Worm (Caenorhabditis elegans) whole organism, young adult: Measurements from ENCODE around the gene gsp-1.
A peak's percentile ranks its signal among the peaks of the same experiment; 100 is the strongest.

Experiments used
- B0035.1 ChIP-seq: sonication (generic microtip); optimal IDR thresholded peaks from 2 replicates; lab custom pipeline; 2016; ENCODE audit warnings: missing genetic modification characterization, mild to moderate bottlenecking, missing compliant biosample characterization, missing genotype, missing genetic modification reagents
- F22D6.2 ChIP-seq: sonication (generic microtip); optimal IDR thresholded peaks from 2 replicates; lab custom pipeline; 2016; ENCODE audit warnings: mild to moderate bottlenecking, missing genetic modification characterization, missing compliant biosample characterization
- F23B12.7 ChIP-seq: sonication (generic microtip); optimal IDR thresholded peaks from 2 replicates; lab custom pipeline; 2017; ENCODE audit warnings: missing genetic modification characterization, mild to moderate bottlenecking, missing compliant biosample characterization, antibody characterized with exemption, moderate library complexity; ENCODE audit not compliant: insufficient read depth
- F57C9.4 ChIP-seq: sonication (generic microtip); optimal IDR thresholded peaks from 2 replicates; lab custom pipeline; 2017; ENCODE audit warnings: mild to moderate bottlenecking, missing genetic modification characterization, missing compliant biosample characterization
- K11D2.4 ChIP-seq: fragments of 200-800 bp; sonication (Bioruptor generic); IDR thresholded peaks from 2 replicates; pipeline ENCODE4 v1.3.6; 2022; ENCODE audit warnings: missing genetic modification reagents, missing genetic modification characterization, missing compliant biosample characterization
- Y79H2A.3 ChIP-seq: fragments of 200-800 bp; sonication (Bioruptor generic); conservative IDR thresholded peaks from 2 replicates; pipeline ENCODE4 v1.3.6; 2022; ENCODE audit warnings: missing genetic modification reagents, missing genetic modification characterization, missing compliant biosample characterization
- Y95B8A.8 ChIP-seq: fragments of 200-800 bp; sonication (Bioruptor generic); IDR thresholded peaks from 2 replicates; pipeline ENCODE4 v1.3.6; 2022; ENCODE audit warnings: missing genetic modification reagents, missing genetic modification characterization, missing compliant biosample characterization
- ZK185.1 ChIP-seq: sonication (generic microtip); optimal IDR thresholded peaks from 2 replicates; lab custom pipeline; 2016; ENCODE audit warnings: mild to moderate bottlenecking, missing genetic modification characterization, missing compliant biosample characterization; ENCODE audit not compliant: poor library complexity, severe bottlenecking
- akir-1 ChIP-seq: fragments of 200-800 bp; sonication (Bioruptor generic); optimal IDR thresholded peaks from 2 replicates; lab custom pipeline; 2018; ENCODE audit warnings: mild to moderate bottlenecking, missing genetic modification characterization, moderate library complexity, missing compliant biosample characterization
- aptf-2 ChIP-seq: fragments of 200-800 bp; sonication (Bioruptor generic); conservative IDR thresholded peaks from 2 replicates; pipeline ENCODE4 v1.3.6; 2022; ENCODE audit warnings: missing genetic modification reagents, missing genetic modification characterization, missing compliant biosample characterization
- aptf-3 ChIP-seq: fragments of 200-800 bp; sonication (Bioruptor generic); IDR thresholded peaks from 2 replicates; pipeline ENCODE4 v1.3.6; 2022; ENCODE audit warnings: missing genetic modification characterization, missing compliant biosample characterization
- atf-7 ChIP-seq: sonication (generic microtip); optimal IDR thresholded peaks from 2 replicates; lab custom pipeline; 2017; ENCODE audit warnings: mild to moderate bottlenecking, missing genetic modification characterization, missing compliant biosample characterization
- attf-5 ChIP-seq: fragments of 200-800 bp; sonication (Bioruptor generic); optimal IDR thresholded peaks from 2 replicates; lab custom pipeline; 2018; ENCODE audit warnings: mild to moderate bottlenecking, missing genetic modification characterization, missing compliant biosample characterization
- bed-2 ChIP-seq: fragments of 200-800 bp; sonication (Bioruptor generic); IDR thresholded peaks from 2 replicates; pipeline ENCODE4 v1.3.6; 2022; ENCODE audit warnings: missing genetic modification reagents, missing genetic modification characterization, missing compliant biosample characterization
- ccch-3 ChIP-seq: fragments of 200-800 bp; sonication (Bioruptor generic); optimal IDR thresholded peaks from 2 replicates; lab custom pipeline; 2018; ENCODE audit warnings: mild to moderate bottlenecking, missing genetic modification characterization, missing compliant biosample characterization
- ceh-100 ChIP-seq: fragments of 200-800 bp; sonication (Bioruptor generic); IDR thresholded peaks from 2 replicates; pipeline ENCODE4 v1.3.6; 2022; ENCODE audit warnings: missing genetic modification reagents, missing genetic modification characterization, missing compliant biosample characterization
- ceh-40 ChIP-seq: fragments of 200-800 bp; sonication (Bioruptor generic); IDR thresholded peaks from 2 replicates; pipeline ENCODE4 v1.3.6; 2022; ENCODE audit warnings: missing genetic modification characterization, missing compliant biosample characterization
- die-1 ChIP-seq: sonication (generic microtip); optimal IDR thresholded peaks from 2 replicates; lab custom pipeline; 2016; ENCODE audit warnings: missing genotype, mild to moderate bottlenecking, missing genetic modification characterization, missing compliant biosample characterization
- dox-1 ChIP-seq: fragments of 200-800 bp; sonication (Bioruptor generic); IDR thresholded peaks from 2 replicates; pipeline ENCODE4 v1.3.6; 2022; ENCODE audit warnings: missing genetic modification reagents, missing genetic modification characterization, missing compliant biosample characterization
- dpl-1 ChIP-seq: fragments of 150-350 bp; optimal IDR thresholded peaks from 2 replicates; lab custom pipeline; 2014; ENCODE audit warnings: missing biosample characterization, missing genetic modification reagents, missing genetic modification characterization
- ets-4 ChIP-seq: fragments of 200-800 bp; sonication (Bioruptor generic); optimal IDR thresholded peaks from 2 replicates; lab custom pipeline; 2018; ENCODE audit warnings: mild to moderate bottlenecking, missing genetic modification characterization, missing compliant biosample characterization
- him-1 ChIP-seq: sonication (generic microtip); optimal IDR thresholded peaks from 2 replicates; lab custom pipeline; 2016; ENCODE audit warnings: missing genotype, missing genetic modification reagents, missing genetic modification characterization, missing compliant biosample characterization
- hlh-26 ChIP-seq: fragments of 200-800 bp; sonication (Bioruptor generic); conservative IDR thresholded peaks from 2 replicates; pipeline ENCODE4 v1.3.6; 2022; ENCODE audit warnings: missing genetic modification reagents, missing genetic modification characterization, missing compliant biosample characterization
- hmg-20 ChIP-seq: fragments of 200-800 bp; sonication (Bioruptor generic); IDR thresholded peaks from 2 replicates; pipeline ENCODE4 v1.3.6; 2022; ENCODE audit warnings: missing genetic modification reagents, missing genetic modification characterization, missing compliant biosample characterization
- hsf-1 ChIP-seq: fragments of 200-800 bp; sonication (Bioruptor generic); IDR thresholded peaks from 2 replicates; pipeline ENCODE4 v1.3.6; 2022; ENCODE audit warnings: missing genetic modification reagents, missing genetic modification characterization, missing compliant biosample characterization
- let-526 ChIP-seq: fragments of 200-800 bp; sonication (Bioruptor generic); IDR thresholded peaks from 2 replicates; pipeline ENCODE4 v1.3.6; 2022; ENCODE audit warnings: missing genetic modification reagents, missing genetic modification characterization, missing compliant biosample characterization
- let-607 ChIP-seq, 2 experiments: fragments of 200-800 bp in 1 of 2; sonication (Bioruptor generic) in 1 of 2; sonication (generic microtip) in 1 of 2; optimal IDR thresholded peaks; 2 replicates each; lab custom pipeline; 2016 to 2018; ENCODE audit warnings: mild to moderate bottlenecking in 2 of 2, missing compliant biosample characterization in 2 of 2, missing genetic modification characterization in 2 of 2, moderate library complexity in 2 of 2, missing genotype in 1 of 2
- lir-1 ChIP-seq: fragments of 200-800 bp; sonication (Bioruptor generic); conservative IDR thresholded peaks from 2 replicates; pipeline ENCODE4 v1.3.6; 2022; ENCODE audit warnings: missing genetic modification reagents, missing genetic modification characterization, missing compliant biosample characterization
- lsy-27 ChIP-seq: sonication (generic microtip); optimal IDR thresholded peaks from 2 replicates; lab custom pipeline; 2017; ENCODE audit warnings: missing genetic modification characterization, mild to moderate bottlenecking, missing compliant biosample characterization, antibody characterized with exemption, missing genotype, borderline replicate concordance; ENCODE audit not compliant: insufficient read depth
- mel-28 ChIP-seq: sonication (generic microtip); optimal IDR thresholded peaks from 2 replicates; lab custom pipeline; 2016; ENCODE audit warnings: borderline replicate concordance, mild to moderate bottlenecking, missing genetic modification characterization, missing compliant biosample characterization
- mes-4 ChIP-seq: sonication (generic microtip); optimal IDR thresholded peaks from 2 replicates; lab custom pipeline; 2016; ENCODE audit warnings: missing genotype, missing genetic modification characterization, missing compliant biosample characterization
- nfyb-1 ChIP-seq: fragments of 200-800 bp; sonication (Bioruptor generic); IDR thresholded peaks from 2 replicates; pipeline ENCODE4 v1.3.6; 2022; ENCODE audit warnings: missing genetic modification reagents, missing genetic modification characterization, missing compliant biosample characterization
- nhr-120 ChIP-seq: fragments of 200-800 bp; sonication (Bioruptor generic); IDR thresholded peaks from 2 replicates; pipeline ENCODE4 v1.3.6; 2022; ENCODE audit warnings: missing genetic modification characterization, missing compliant biosample characterization
- nhr-27 ChIP-seq: fragments of 200-800 bp; sonication (Bioruptor generic); optimal IDR thresholded peaks from 2 replicates; lab custom pipeline; 2018; ENCODE audit warnings: mild to moderate bottlenecking, missing genetic modification characterization, moderate library complexity, missing compliant biosample characterization
- nhr-90 ChIP-seq: sonication (generic microtip); optimal IDR thresholded peaks from 2 replicates; lab custom pipeline; 2016; ENCODE audit warnings: missing genotype, mild to moderate bottlenecking, missing genetic modification characterization, missing compliant biosample characterization
- rpc-1 ChIP-seq, 2 experiments: fragments of 150-350 bp in 1 of 2; sonication (generic microtip) in 1 of 2; optimal IDR thresholded peaks; 2 replicates each; lab custom pipeline; 2014 to 2018; ENCODE audit warnings: missing biosample characterization in 1 of 2, missing genetic modification characterization in 1 of 2, missing genetic modification reagents in 1 of 2, missing genotype in 1 of 2
- sea-2 ChIP-seq: fragments of 200-800 bp; sonication (Bioruptor generic); IDR thresholded peaks from 2 replicates; pipeline ENCODE4 v1.3.6; 2022; ENCODE audit warnings: missing genetic modification characterization, missing compliant biosample characterization
- snpc-1.1 ChIP-seq: sonication (generic microtip); optimal IDR thresholded peaks from 2 replicates; lab custom pipeline; 2017; ENCODE audit warnings: missing genetic modification characterization, mild to moderate bottlenecking, missing compliant biosample characterization, antibody characterized with exemption, moderate library complexity, missing genotype, missing genetic modification reagents; ENCODE audit not compliant: insufficient read depth
- snpc-3.4 ChIP-seq: sonication (generic microtip); optimal IDR thresholded peaks from 2 replicates; lab custom pipeline; 2017; ENCODE audit warnings: missing genetic modification characterization, mild to moderate bottlenecking, missing compliant biosample characterization, antibody characterized with exemption, moderate library complexity, missing genotype, missing genetic modification reagents
- somi-1 ChIP-seq: fragments of 200-800 bp; sonication (Bioruptor generic); optimal IDR thresholded peaks from 2 replicates; lab custom pipeline; 2018; ENCODE audit warnings: mild to moderate bottlenecking, missing genetic modification characterization, missing compliant biosample characterization
- tbp1 ChIP-seq: fragments of 200-800 bp; sonication (Bioruptor generic); optimal IDR thresholded peaks from 2 replicates; lab custom pipeline; 2018; ENCODE audit warnings: mild to moderate bottlenecking, missing genetic modification characterization, missing compliant biosample characterization
- tlf-1 ChIP-seq: fragments of 200-800 bp; sonication (Bioruptor generic); optimal IDR thresholded peaks from 2 replicates; lab custom pipeline; 2018; ENCODE audit warnings: mild to moderate bottlenecking, missing genetic modification characterization, missing compliant biosample characterization
- unc-62 ChIP-seq: fragments of 150-350 bp; optimal IDR thresholded peaks from 2 replicates; lab custom pipeline; 2014; ENCODE audit warnings: missing biosample characterization, missing genetic modification reagents, missing genetic modification characterization
- xnd-1 ChIP-seq: sonication (generic microtip); optimal IDR thresholded peaks from 2 replicates; lab custom pipeline; 2016; ENCODE audit warnings: missing genotype, missing genetic modification reagents, missing genetic modification characterization, missing compliant biosample characterization
- ztf-3 ChIP-seq: fragments of 200-800 bp; sonication (Bioruptor generic); optimal IDR thresholded peaks from 2 replicates; lab custom pipeline; 2018; ENCODE audit warnings: mild to moderate bottlenecking, missing genetic modification characterization, missing compliant biosample characterization
- ztf-6 ChIP-seq: fragments of 200-800 bp; sonication (Bioruptor generic); IDR thresholded peaks from 2 replicates; pipeline ENCODE4 v1.3.6; 2022; ENCODE audit warnings: missing genetic modification reagents, missing genetic modification characterization, missing compliant biosample characterization

Gene gsp-1

DNA sequence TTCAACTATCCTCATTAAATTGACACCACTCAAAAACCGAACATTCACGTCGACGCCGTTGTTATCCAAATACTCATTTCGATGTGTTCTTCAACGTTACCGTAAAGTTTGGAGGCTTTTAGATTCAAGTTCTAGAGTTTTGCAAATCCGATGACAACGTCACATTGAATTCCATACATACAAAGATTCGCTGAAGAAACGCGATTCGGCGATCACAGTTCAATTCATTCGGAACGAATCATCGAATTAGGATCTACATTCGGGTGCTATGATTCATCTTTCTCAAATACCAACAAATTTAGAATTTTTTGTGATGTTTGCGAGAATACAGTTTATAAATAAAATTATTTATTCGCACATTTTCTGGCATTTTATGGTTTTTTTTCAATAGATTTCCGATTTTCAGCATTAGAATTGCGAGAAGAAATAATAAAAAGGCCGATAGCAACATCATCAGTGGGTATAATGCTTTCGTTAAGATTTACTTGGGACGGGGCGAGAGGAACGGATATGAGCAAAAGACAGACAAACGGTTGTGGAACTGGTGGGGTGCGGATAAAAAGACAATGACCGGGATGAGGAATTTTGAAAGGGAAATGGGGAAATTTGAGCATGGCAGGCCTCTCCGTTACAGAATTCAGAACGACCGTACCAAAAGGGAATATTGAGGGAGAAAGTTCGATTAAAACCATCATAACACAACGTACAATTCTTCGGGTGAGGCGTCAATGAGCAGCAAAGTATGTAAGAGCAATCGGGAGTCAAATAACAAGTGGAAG lies 29.8 kb downstream of the gsp-1 start:
- no peak for TF ChIP-seq ccch-3 (GFP tag; lab: Kevin White, UChicago)
- TF ChIP-seq B0035.1, result no peak
- no peak for TF ChIP-seq sea-2
- peak; percentile 34; the same call in 1 of the 2 replicates for TF ChIP-seq Y79H2A.3 (GFP tag; lab: Robert Waterston, UW)
- no peak for TF ChIP-seq lsy-27
- no peak for TF ChIP-seq dox-1 (GFP tag; lab: Robert Waterston, UW)
- TF ChIP-seq Y95B8A.8 (GFP tag; lab: Robert Waterston, UW), result peak; percentile 55; the same call in 1 of the 2 replicates
- TF ChIP-seq attf-5 (GFP tag; lab: Kevin White, UChicago), result peak; percentile 8
- TF ChIP-seq nhr-120 (GFP tag; lab: Robert Waterston, UW), result no peak
- TF ChIP-seq lir-1 (GFP tag; lab: Robert Waterston, UW), result no peak
- TF ChIP-seq K11D2.4 (GFP tag; lab: Robert Waterston, UW), result 0 out of 2 replicates have a peak, but pooled peaks have one; percentile 10
- no peak for TF ChIP-seq snpc-3.4 (tag; lab: Kevin White, UChicago)
- no peak for TF ChIP-seq aptf-3 (GFP tag; lab: Robert Waterston, UW)
- no peak for TF ChIP-seq rpc-1 (optimal IDR thresholded peaks at IDR 0.05; lab: Kevin White, UChicago)
- TF ChIP-seq rpc-1 (tag; optimal IDR thresholded peaks at IDR 0.05; lab: Kevin White, UChicago), result no peak
- no peak for TF ChIP-seq nhr-27
- TF ChIP-seq ets-4 (GFP tag; lab: Kevin White, UChicago), result no peak
- TF ChIP-seq ceh-40 (GFP tag; lab: Robert Waterston, UW), result 0 out of 2 replicates have a peak, but pooled peaks have one; percentile 24
- no peak for TF ChIP-seq hmg-20
- TF ChIP-seq ZK185.1 (tag; lab: Kevin White, UChicago), result peak; percentile 18
- TF ChIP-seq F22D6.2 (tag; lab: Kevin White, UChicago), result no peak
- no peak for TF ChIP-seq dpl-1 (GFP tag; lab: Kevin White, UChicago)
- no peak for TF ChIP-seq tlf-1
- no peak for TF ChIP-seq snpc-1.1 (tag; lab: Kevin White, UChicago)
- no peak for TF ChIP-seq bed-2 (GFP tag; lab: Robert Waterston, UW)
- no peak for TF ChIP-seq somi-1 (GFP tag; lab: Kevin White, UChicago)
- TF ChIP-seq die-1 (tag; lab: Kevin White, UChicago), result no peak
- TF ChIP-seq unc-62 (GFP tag; lab: Kevin White, UChicago), result no peak
- no peak for TF ChIP-seq ztf-3 (GFP tag; lab: Kevin White, UChicago)
- TF ChIP-seq let-607 (tag; optimal IDR thresholded peaks at IDR 0.05; lab: Kevin White, UChicago), result no peak
- TF ChIP-seq F57C9.4, result no peak
- no peak for TF ChIP-seq ztf-6 (GFP tag; lab: Robert Waterston, UW)
- peak; percentile 4 for TF ChIP-seq F23B12.7 (tag; lab: Kevin White, UChicago)
- TF ChIP-seq nhr-90, result no peak
- TF ChIP-seq hsf-1 (GFP tag; lab: Robert Waterston, UW), result no peak
- TF ChIP-seq mes-4 (tag; lab: Kevin White, UChicago), result no peak
- no peak for TF ChIP-seq akir-1
- no peak for TF ChIP-seq hlh-26 (GFP tag; lab: Robert Waterston, UW)
- TF ChIP-seq atf-7 (tag; lab: Kevin White, UChicago), result peak; percentile 41
- no peak for TF ChIP-seq aptf-2 (GFP tag; lab: Robert Waterston, UW)
- no peak for TF ChIP-seq xnd-1 (tag; lab: Kevin White, UChicago)
- TF ChIP-seq mel-28 (tag; lab: Kevin White, UChicago), result peak; percentile 35
- no peak for TF ChIP-seq tbp1 (GFP tag; lab: Kevin White, UChicago)
- 0 out of 2 replicates have a peak, but pooled peaks have one; percentile 39 for TF ChIP-seq let-526
- no peak for TF ChIP-seq him-1 (tag; lab: Kevin White, UChicago)
- TF ChIP-seq nfyb-1, result peak; percentile 61; the same call in 1 of the 2 replicates
- TF ChIP-seq ceh-100 (GFP tag; lab: Robert Waterston, UW), result no peak
